Fruit fly (Drosophila melanogaster) whole organism, larva: ENCODE data around the gene Tre1.

Source experiments
- noc ChIP-seq: fragments of 200-800 bp; sonication (Bioruptor generic); optimal IDR thresholded peaks from 3 replicates; lab custom pipeline; 2019; ENCODE audit warnings: missing biosample characterization, mild to moderate bottlenecking, missing genetic modification characterization, moderate library complexity

Gene Tre1

dm6 chrX:5662761-5663160, 17.0 kb downstream of the Tre1 start, which contains the start of gene OtopLc:
OtopLc (minus strand) TSS chrX:5662861.
- TF ChIP-seq noc (tag; lab: Kevin White, UChicago) = no peak

DNA sequence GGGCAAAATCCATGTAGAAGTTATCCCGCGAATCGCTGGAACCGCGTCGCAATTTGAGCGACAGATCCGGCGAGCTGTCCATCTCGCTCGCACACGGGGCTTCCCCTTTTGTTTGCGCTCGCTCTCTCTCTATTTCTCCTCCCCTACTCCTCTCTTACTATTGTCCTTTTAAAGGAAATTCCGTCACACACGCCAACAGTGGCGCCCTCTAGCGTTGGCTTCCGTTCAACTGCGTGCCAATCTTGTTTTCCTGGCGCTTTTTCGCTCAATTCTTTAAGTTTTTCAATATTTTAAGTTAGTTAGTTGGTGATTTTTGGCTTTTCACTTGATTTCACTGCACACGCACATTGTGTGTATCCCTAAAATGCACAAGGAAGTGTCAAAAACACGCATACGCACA, 17.8 kb downstream of the Tre1 start:
- no peak for TF ChIP-seq noc (tag; lab: Kevin White, UChicago)

DNA sequence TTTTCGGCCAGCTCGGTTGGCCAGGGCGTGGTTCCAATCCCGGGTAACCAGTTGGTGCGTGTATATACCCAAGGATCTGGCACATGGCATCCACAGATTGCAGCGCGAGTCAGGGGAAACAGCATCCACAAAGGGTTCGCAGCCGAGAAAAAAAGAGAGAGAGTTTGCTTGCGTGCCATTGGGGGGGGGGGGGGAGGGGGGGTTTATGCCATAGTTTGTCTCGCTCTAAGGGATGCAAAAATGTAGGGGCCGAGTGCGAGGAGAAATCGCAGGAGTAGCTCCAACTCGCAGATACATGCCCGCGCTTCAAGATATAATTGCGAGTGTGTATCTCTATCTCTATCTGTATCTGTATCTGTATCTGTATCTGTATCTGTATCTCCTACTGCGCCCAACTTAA, 29.8 kb downstream of the Tre1 start:
- TF ChIP-seq noc (tag; lab: Kevin White, UChicago) = no peak

DNA sequence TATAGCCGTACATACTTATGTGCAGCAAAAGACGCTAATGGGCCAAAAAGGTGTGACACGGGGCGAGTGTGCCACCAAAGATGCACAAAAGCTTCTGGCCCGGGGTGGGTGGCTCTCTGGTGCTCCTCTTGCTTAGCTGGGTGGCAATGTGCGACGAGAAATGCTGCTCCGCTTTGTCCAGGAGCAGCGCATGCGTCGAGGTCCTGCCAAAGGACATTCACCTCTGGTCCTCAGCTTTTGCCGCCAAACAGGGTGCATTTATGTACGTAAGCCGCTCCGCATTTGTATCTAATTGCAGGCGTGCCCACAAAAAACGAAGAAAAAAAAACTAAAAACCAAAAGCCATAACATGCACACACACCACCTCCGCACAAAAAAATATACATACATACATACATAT, 30.4 kb downstream of the Tre1 start:
- no peak for TF ChIP-seq noc (tag; lab: Kevin White, UChicago)

DNA sequence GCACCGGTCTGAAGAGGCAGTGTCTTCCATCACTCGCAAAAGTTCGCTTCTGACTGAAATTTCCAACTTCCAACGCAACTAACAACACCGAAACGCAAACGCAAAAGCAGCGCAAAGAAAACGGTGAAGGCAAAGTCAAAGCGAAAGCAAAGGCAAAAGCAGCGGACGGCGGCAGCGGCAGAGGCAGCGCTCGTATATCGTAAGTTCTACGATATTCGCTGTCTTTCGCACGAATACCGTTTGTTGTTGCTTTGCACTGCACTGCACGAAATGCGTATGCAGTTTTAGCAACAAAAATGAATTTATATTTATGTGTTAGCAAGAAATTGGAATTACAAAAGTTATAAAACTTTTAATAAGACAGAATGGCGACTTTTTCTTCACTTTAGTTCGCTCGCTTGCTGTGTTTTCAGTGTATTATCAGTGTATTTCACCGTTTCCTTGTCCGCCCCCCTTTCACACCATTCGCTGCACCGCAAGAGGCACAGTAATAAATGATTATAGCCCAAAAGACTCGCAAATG, 31.3 kb downstream of the Tre1 start, which contains the start of gene OtopLa:
Gene OtopLa (minus strand): TSS at position 51 of the 523 bp plus-strand sequence.
- TF ChIP-seq noc (tag; lab: Kevin White, UChicago) = no peak

DNA sequence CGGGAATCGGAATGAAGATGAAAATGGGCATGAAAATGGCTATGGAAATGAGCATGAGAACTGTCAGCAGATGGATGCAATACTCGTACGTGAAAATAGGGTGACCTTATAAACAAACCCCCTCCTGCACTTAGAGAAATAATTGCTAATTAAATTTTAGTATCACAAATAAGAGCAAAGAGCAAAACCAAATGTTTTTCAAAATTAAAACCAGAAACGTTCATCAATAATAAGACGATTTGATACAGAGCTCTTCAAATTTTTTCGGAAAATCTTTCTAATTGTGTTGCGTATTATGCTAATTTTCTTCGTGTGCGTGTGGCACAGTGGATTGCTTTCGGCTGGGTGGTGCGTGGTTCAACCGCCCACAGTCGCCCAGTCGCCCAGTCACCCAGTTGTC, 33.5 kb downstream of the Tre1 start:
- TF ChIP-seq noc (tag; lab: Kevin White, UChicago) = no peak

dm6 chrX:5639083-5639482, 40.7 kb downstream of the Tre1 start:
- no peak for TF ChIP-seq noc (tag; lab: Kevin White, UChicago)

dm6 chrX:5638588-5638987, 41.2 kb downstream of the Tre1 start:
- TF ChIP-seq noc (tag; lab: Kevin White, UChicago) = no peak

DNA sequence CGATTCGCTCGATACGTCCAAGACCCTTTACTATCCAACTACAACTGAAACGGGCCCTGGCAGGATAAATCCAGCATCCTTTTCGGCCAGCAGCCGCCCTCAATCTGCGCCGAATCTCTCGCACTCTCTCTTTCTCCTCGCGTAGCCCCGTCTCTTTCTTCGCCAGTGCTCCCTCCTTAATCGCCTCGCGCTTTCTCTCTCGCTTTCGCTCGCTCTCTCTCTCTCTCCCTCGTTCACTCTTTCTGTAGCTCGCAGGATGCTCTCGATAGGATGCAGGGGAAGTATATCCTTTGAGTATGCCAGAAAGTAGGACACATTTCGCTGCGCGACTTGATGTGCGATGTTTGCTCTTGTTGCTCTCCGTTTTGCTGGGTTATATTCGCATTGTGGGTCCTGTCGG, 42.2 kb downstream of the Tre1 start:
- TF ChIP-seq noc (tag; lab: Kevin White, UChicago) = no peak

DNA sequence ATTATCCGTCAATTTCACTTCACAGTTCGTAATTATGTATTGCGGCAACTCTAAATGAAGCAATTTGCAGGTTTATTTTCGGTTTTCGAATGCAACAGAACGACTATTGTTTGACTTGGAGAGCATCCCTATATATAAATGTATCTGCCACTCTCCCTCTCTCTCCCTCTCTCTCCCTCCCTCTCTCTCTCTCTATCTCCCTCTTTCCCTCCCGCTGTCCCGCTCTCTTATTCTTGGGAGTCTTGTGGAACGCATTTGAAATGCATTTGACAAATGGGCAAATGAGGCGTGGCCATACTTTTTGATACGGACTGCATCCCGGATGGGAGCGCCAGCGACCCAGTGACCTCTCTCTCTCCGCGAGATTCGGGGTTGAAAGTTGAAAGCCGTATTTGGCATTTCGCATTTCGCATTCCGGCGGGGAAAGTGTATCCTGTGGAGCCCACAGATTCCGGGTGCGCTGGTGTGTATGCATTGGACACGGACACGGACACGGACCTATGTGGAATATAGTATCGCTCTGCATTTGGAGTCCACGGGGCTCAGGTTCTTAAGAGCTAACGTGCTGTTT, 43.2 kb downstream of the Tre1 start:
- TF ChIP-seq noc (tag; lab: Kevin White, UChicago) = no peak

DNA sequence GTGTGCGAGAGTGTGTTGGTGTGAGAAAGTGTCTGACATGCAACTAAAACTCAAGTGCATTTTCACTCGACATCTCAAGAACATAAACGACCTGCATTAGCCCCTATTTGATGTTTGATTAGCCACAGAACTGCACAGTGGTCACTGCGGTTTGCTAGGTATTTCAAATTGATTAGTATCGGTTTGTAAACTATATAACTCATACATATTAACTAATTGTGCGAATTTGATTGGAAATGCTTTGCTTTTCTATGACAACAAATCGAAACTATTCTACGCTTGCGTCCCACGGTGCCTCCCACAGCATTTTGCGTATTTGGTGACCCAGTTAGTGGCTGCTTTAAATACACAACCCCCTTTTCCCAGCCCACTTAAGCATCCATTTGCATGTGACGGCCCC, 45.1 kb downstream of the Tre1 start:
- TF ChIP-seq noc (tag; lab: Kevin White, UChicago) = no peak
